Worm (Caenorhabditis elegans) whole organism, mixed stage, embryonic: ENCODE measurements around the gene str-81.

Experiments
- M03D4.4 ChIP-seq: sonication (generic microtip); optimal IDR thresholded peaks from 2 replicates; lab custom pipeline; 2017; ENCODE audit warnings: mild to moderate bottlenecking, missing genetic modification characterization, missing compliant biosample characterization
- lsy-2 ChIP-seq: fragments of 150-350 bp; optimal IDR thresholded peaks from 2 replicates; lab custom pipeline; 2014; ENCODE audit warnings: missing biosample characterization, missing genetic modification characterization
- mep-1 ChIP-seq: fragments of 150-350 bp; optimal IDR thresholded peaks from 2 replicates; lab custom pipeline; 2017; ENCODE audit warnings: missing biosample characterization, missing genetic modification reagents, missing genetic modification characterization, inconsistent platforms
- nhr-76 ChIP-seq: sonication (generic microtip); optimal IDR thresholded peaks from 2 replicates; lab custom pipeline; 2017; ENCODE audit warnings: missing biosample characterization, missing genetic modification characterization
- unc-120 ChIP-seq: sonication (generic microtip); optimal IDR thresholded peaks from 2 replicates; lab custom pipeline; 2017; ENCODE audit warnings: missing genetic modification characterization, missing compliant biosample characterization; ENCODE audit not compliant: poor library complexity, severe bottlenecking
- ztf-11 ChIP-seq: fragments of 150-350 bp; optimal IDR thresholded peaks from 2 replicates; lab custom pipeline; 2014; ENCODE audit warnings: missing biosample characterization, missing genetic modification characterization

DNA sequence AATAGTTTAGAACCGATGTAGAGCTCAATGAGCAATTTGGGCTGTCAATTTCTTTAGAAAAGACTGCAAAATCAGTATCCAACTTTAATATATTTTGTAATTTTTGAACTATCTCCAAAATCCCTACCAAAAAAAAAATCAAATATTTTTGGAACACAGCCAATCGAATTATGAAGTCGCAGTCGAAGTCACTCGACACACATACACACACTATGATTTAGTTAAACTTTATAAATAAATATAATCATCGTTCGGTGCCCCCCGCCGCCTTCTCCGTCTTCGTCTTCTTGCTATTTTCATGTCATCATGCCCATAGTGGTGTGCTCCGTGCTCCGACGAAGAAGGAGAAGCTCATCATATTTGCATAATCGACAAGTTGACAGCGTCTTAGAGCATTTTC, 73.8 kb downstream of the str-81 start:
- no peak for TF ChIP-seq nhr-76
- TF ChIP-seq mep-1 (tag; lab: Kevin White, UChicago), result no peak
- no peak for TF ChIP-seq unc-120 (tag; lab: Kevin White, UChicago)
- no peak for TF ChIP-seq ztf-11 (tag; lab: Kevin White, UChicago)
- TF ChIP-seq M03D4.4, result no peak
- TF ChIP-seq lsy-2, result no peak
